Worm (Caenorhabditis elegans) whole organism, early embryonic: Measurements from ENCODE around the gene zip-11.

Source experiments
- F13C5.2 ChIP-seq: sonication (generic microtip); optimal IDR thresholded peaks from 2 replicates; lab custom pipeline; 2017; ENCODE audit warnings: mild to moderate bottlenecking, missing genetic modification characterization, inconsistent platforms, missing compliant biosample characterization
- aly-1 ChIP-seq: sonication (generic microtip); optimal IDR thresholded peaks from 2 replicates; lab custom pipeline; 2016; ENCODE audit warnings: missing genetic modification characterization, missing compliant biosample characterization
- ama-1 ChIP-seq: fragments of 150-350 bp; optimal IDR thresholded peaks from 2 replicates; lab custom pipeline; 2014
- ceh-36 ChIP-seq: sonication (generic microtip); optimal IDR thresholded peaks from 2 replicates; lab custom pipeline; 2016; ENCODE audit warnings: missing genetic modification characterization, inconsistent platforms, missing compliant biosample characterization
- ets-7 ChIP-seq: sonication (generic microtip); optimal IDR thresholded peaks from 2 replicates; lab custom pipeline; 2016; ENCODE audit warnings: missing genotype, missing genetic modification characterization, missing compliant biosample characterization
- flt-1 ChIP-seq: fragments of 200-800 bp; sonication (Bioruptor generic); IDR thresholded peaks from 2 replicates; pipeline ENCODE4 v1.3.6; 2022; ENCODE audit warnings: missing genetic modification characterization, missing compliant biosample characterization
- pes-1 ChIP-seq: fragments of 200-800 bp; sonication (Bioruptor generic); IDR thresholded peaks from 2 replicates; pipeline ENCODE4 v1.3.6; 2022; ENCODE audit warnings: missing genetic modification reagents, missing genetic modification characterization, missing compliant biosample characterization
- scrt-1 ChIP-seq: fragments of 200-800 bp; sonication (Bioruptor generic); IDR thresholded peaks from 2 replicates; pipeline ENCODE4 v1.3.6; 2022; ENCODE audit warnings: missing genetic modification characterization, missing compliant biosample characterization
- sea-1 ChIP-seq: fragments of 200-800 bp; sonication (Bioruptor generic); conservative IDR thresholded peaks from 2 replicates; pipeline ENCODE4 v1.3.6; 2022; ENCODE audit warnings: missing genetic modification characterization, missing compliant biosample characterization
- tbx-11 ChIP-seq: fragments of 200-800 bp; sonication (Bioruptor generic); IDR thresholded peaks from 2 replicates; pipeline ENCODE4 v1.3.6; 2022; ENCODE audit warnings: missing genetic modification characterization, missing compliant biosample characterization
- tbx-37 ChIP-seq: fragments of 200-800 bp; sonication (Bioruptor generic); conservative IDR thresholded peaks from 2 replicates; pipeline ENCODE4 v1.3.6; 2022; ENCODE audit warnings: missing genetic modification reagents, missing genetic modification characterization, missing compliant biosample characterization
- tra-4 ChIP-seq: sonication (generic microtip); optimal IDR thresholded peaks from 2 replicates; lab custom pipeline; 2017; ENCODE audit warnings: missing genetic modification characterization, missing compliant biosample characterization

DNA sequence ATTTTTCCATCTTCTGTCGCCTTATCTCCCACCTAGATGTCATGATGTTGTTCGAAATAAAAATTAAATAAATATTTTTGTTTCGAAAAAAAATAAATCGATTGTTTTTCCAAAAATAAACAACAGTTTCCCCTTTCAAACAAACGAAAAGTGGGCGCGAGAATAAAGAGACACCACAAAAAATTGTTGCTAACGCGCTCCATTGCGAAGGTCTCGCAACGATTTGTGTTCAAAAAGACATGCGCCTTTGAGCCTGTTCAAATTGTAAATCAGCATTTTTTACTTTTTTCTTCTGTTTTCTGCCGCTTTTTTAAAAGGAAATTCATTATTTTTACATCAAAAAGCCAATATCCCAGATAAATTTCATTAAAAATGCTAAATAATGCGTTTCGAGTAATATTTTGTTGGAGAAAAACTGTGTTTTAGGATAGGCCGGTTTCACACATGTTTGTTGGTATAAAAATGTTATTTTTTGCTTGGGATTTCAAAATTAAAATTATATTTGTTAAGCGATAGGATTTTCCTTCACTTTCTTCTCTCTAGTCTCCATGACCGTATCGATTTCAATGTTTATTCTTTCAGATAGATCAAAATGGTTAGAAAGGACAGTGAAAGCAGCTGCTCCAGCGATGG is 16.4 kb upstream of the zip-11 start, which contains the start of gene W08E12.7:
- TF ChIP-seq flt-1 (GFP tag; lab: Robert Waterston, UW) = peak; percentile 20; the same call in 1 of the 2 replicates
- TF ChIP-seq scrt-1 = peak; percentile 65
- peak; percentile 38; the same call in 1 of the 2 replicates for TF ChIP-seq sea-1 (GFP tag; lab: Robert Waterston, UW)
- no peak for TF ChIP-seq aly-1
- TF ChIP-seq ama-1 (lab: Kevin White, UChicago) = no peak
- TF ChIP-seq tra-4 (tag; lab: Kevin White, UChicago) = no peak
- peak; percentile 64; the same call in 1 of the 2 replicates for TF ChIP-seq tbx-11 (GFP tag; lab: Robert Waterston, UW)
- no peak for TF ChIP-seq ceh-36 (tag; lab: Kevin White, UChicago)
- peak; percentile 83 for TF ChIP-seq F13C5.2 (tag; lab: Kevin White, UChicago)
- 0 out of 2 replicates have a peak, but pooled peaks have one; percentile 19 for TF ChIP-seq tbx-37 (GFP tag; lab: Robert Waterston, UW)
- TF ChIP-seq ets-7 (tag; lab: Kevin White, UChicago) = no peak
- peak; percentile 74 for TF ChIP-seq pes-1 (GFP tag; lab: Robert Waterston, UW)
